Worm (Caenorhabditis elegans) whole organism, late embryonic: ENCODE measurements around the gene C25F9.2.

Experiments
- C08G9.2 ChIP-seq: sonication (generic microtip); optimal IDR thresholded peaks from 2 replicates; lab custom pipeline; 2016; ENCODE audit warnings: mild to moderate bottlenecking, missing genetic modification characterization, moderate library complexity, missing compliant biosample characterization
- C38D4.7 ChIP-seq: fragments of 200-800 bp; sonication (Bioruptor generic); optimal IDR thresholded peaks from 2 replicates; lab custom pipeline; 2018; ENCODE audit warnings: mild to moderate bottlenecking, missing genetic modification characterization, moderate library complexity, missing compliant biosample characterization
- F13H6.1 ChIP-seq: sonication (generic microtip); optimal IDR thresholded peaks from 2 replicates; lab custom pipeline; 2016; ENCODE audit warnings: missing genetic modification characterization, missing compliant biosample characterization
- K02D7.2 ChIP-seq: sonication (generic microtip); optimal IDR thresholded peaks from 2 replicates; lab custom pipeline; 2017; ENCODE audit warnings: mild to moderate bottlenecking, missing genetic modification characterization, missing compliant biosample characterization
- T23F11.4 ChIP-seq: fragments of 200-800 bp; sonication (Bioruptor generic); optimal IDR thresholded peaks from 2 replicates; lab custom pipeline; 2018; ENCODE audit warnings: mild to moderate bottlenecking, missing genetic modification characterization, missing compliant biosample characterization
- Y22D7AL.16 ChIP-seq: sonication (generic microtip); optimal IDR thresholded peaks from 2 replicates; lab custom pipeline; 2016; ENCODE audit warnings: missing genetic modification characterization, missing compliant biosample characterization
- ceh-14 ChIP-seq: sonication (generic microtip); optimal IDR thresholded peaks from 2 replicates; lab custom pipeline; 2016; ENCODE audit warnings: missing genotype, missing genetic modification characterization, missing compliant biosample characterization
- ceh-19 ChIP-seq: fragments of 200-800 bp; sonication (Bioruptor generic); optimal IDR thresholded peaks from 2 replicates; lab custom pipeline; 2018; ENCODE audit warnings: mild to moderate bottlenecking, missing genetic modification characterization, missing compliant biosample characterization
- ceh-2 ChIP-seq: sonication (generic microtip); optimal IDR thresholded peaks from 2 replicates; lab custom pipeline; 2016; ENCODE audit warnings: missing genotype, missing genetic modification characterization, missing compliant biosample characterization
- ceh-22 ChIP-seq: sonication (generic microtip); optimal IDR thresholded peaks from 2 replicates; lab custom pipeline; 2017; ENCODE audit warnings: missing biosample characterization, missing genetic modification characterization
- ceh-31 ChIP-seq: sonication (generic microtip); optimal IDR thresholded peaks from 2 replicates; lab custom pipeline; 2016; ENCODE audit warnings: missing genetic modification characterization, missing compliant biosample characterization
- ceh-34 ChIP-seq: sonication (generic microtip); optimal IDR thresholded peaks from 2 replicates; lab custom pipeline; 2016; ENCODE audit warnings: mild to moderate bottlenecking, missing genetic modification characterization, missing compliant biosample characterization
- ceh-48 ChIP-seq: sonication (generic microtip); optimal IDR thresholded peaks from 2 replicates; lab custom pipeline; 2016; ENCODE audit warnings: missing genetic modification characterization, inconsistent platforms, missing compliant biosample characterization
- ceh-6 ChIP-seq: fragments of 200-800 bp; sonication (Bioruptor generic); optimal IDR thresholded peaks from 2 replicates; lab custom pipeline; 2018; ENCODE audit warnings: mild to moderate bottlenecking, missing genetic modification characterization, missing compliant biosample characterization
- dmd-4 ChIP-seq: sonication (generic microtip); optimal IDR thresholded peaks from 2 replicates; lab custom pipeline; 2016; ENCODE audit warnings: borderline replicate concordance, missing genetic modification characterization, missing compliant biosample characterization
- dve-1 ChIP-seq: sonication (generic microtip); optimal IDR thresholded peaks from 2 replicates; lab custom pipeline; 2017; ENCODE audit warnings: antibody characterized with exemption, mild to moderate bottlenecking, missing genetic modification characterization, missing compliant biosample characterization
- elt-2 ChIP-seq: sonication (generic microtip); optimal IDR thresholded peaks from 2 replicates; lab custom pipeline; 2016; ENCODE audit warnings: missing genetic modification reagents, missing genetic modification characterization, missing compliant biosample characterization
- ets-4 ChIP-seq: sonication (generic microtip); optimal IDR thresholded peaks from 2 replicates; lab custom pipeline; 2016; ENCODE audit warnings: missing genetic modification characterization, missing compliant biosample characterization
- eyg-1 ChIP-seq: sonication (generic microtip); optimal IDR thresholded peaks from 2 replicates; lab custom pipeline; 2016; ENCODE audit warnings: missing genotype, missing genetic modification characterization, missing compliant biosample characterization
- gmeb-2 ChIP-seq: sonication (generic microtip); optimal IDR thresholded peaks from 2 replicates; lab custom pipeline; 2016; ENCODE audit warnings: missing genetic modification characterization, inconsistent platforms, missing compliant biosample characterization
- hlh-13 ChIP-seq: fragments of 200-800 bp; sonication (Bioruptor generic); optimal IDR thresholded peaks from 2 replicates; lab custom pipeline; 2018; ENCODE audit warnings: mild to moderate bottlenecking, missing genetic modification characterization, missing compliant biosample characterization
- hlh-30 ChIP-seq: sonication (generic microtip); optimal IDR thresholded peaks from 2 replicates; lab custom pipeline; 2017; ENCODE audit warnings: antibody characterized with exemption, missing genetic modification characterization, missing compliant biosample characterization; ENCODE audit not compliant: insufficient read depth
- hlh-6 ChIP-seq: sonication (generic microtip); optimal IDR thresholded peaks from 2 replicates; lab custom pipeline; 2016; ENCODE audit warnings: missing genotype, missing genetic modification characterization, missing compliant biosample characterization
- hlh-8 ChIP-seq: sonication (generic microtip); optimal IDR thresholded peaks from 2 replicates; lab custom pipeline; 2016; ENCODE audit warnings: missing genotype, missing genetic modification characterization, missing compliant biosample characterization
- lim-6 ChIP-seq: sonication (generic microtip); optimal IDR thresholded peaks from 2 replicates; lab custom pipeline; 2016; ENCODE audit warnings: missing genetic modification characterization, missing compliant biosample characterization
- madf-2 ChIP-seq: sonication (generic microtip); optimal IDR thresholded peaks from 2 replicates; lab custom pipeline; 2017; ENCODE audit warnings: missing genetic modification characterization, missing compliant biosample characterization
- npax-4 ChIP-seq: sonication (generic microtip); optimal IDR thresholded peaks from 2 replicates; lab custom pipeline; 2016; ENCODE audit warnings: missing genetic modification characterization, missing compliant biosample characterization
- pag-3 ChIP-seq: sonication (generic microtip); optimal IDR thresholded peaks from 2 replicates; lab custom pipeline; 2016; ENCODE audit warnings: missing compliant biosample characterization, missing genetic modification characterization, borderline replicate concordance
- pax-1 ChIP-seq: fragments of 150-350 bp; optimal IDR thresholded peaks from 2 replicates; lab custom pipeline; 2014; ENCODE audit warnings: missing biosample characterization, missing genetic modification characterization
- pha-4 ChIP-seq: fragments of 150-350 bp; optimal IDR thresholded peaks from 2 replicates; lab custom pipeline; 2018; ENCODE audit warnings: missing biosample characterization, missing genetic modification reagents, missing genetic modification characterization
- ref-2 ChIP-seq: sonication (generic microtip); optimal IDR thresholded peaks from 2 replicates; lab custom pipeline; 2016; ENCODE audit warnings: missing genetic modification characterization, missing compliant biosample characterization
- rnt-1 ChIP-seq: sonication (generic microtip); optimal IDR thresholded peaks from 2 replicates; lab custom pipeline; 2016; ENCODE audit warnings: missing genetic modification characterization, missing compliant biosample characterization
- sox-4 ChIP-seq: sonication (generic microtip); optimal IDR thresholded peaks from 2 replicates; lab custom pipeline; 2017; ENCODE audit warnings: mild to moderate bottlenecking, missing genetic modification characterization, inconsistent platforms, missing compliant biosample characterization
- tbx-7 ChIP-seq: sonication (generic microtip); optimal IDR thresholded peaks from 2 replicates; lab custom pipeline; 2016; ENCODE audit warnings: missing genotype, missing genetic modification characterization, missing compliant biosample characterization
- ttx-3 ChIP-seq: sonication (generic microtip); optimal IDR thresholded peaks from 2 replicates; lab custom pipeline; 2016; ENCODE audit warnings: missing genetic modification reagents, missing genetic modification characterization, missing compliant biosample characterization
- unc-3 ChIP-seq, 2 experiments: fragments of 200-800 bp in 1 of 2; sonication (Bioruptor generic) in 1 of 2; sonication (generic microtip) in 1 of 2; conservative IDR thresholded peaks in 1 of 2; optimal IDR thresholded peaks in 1 of 2; 2 replicates each; pipeline versions ENCODE4 v1.3.6 to Lab custom; 2016 to 2022; ENCODE audit warnings: missing compliant biosample characterization in 2 of 2, missing genetic modification characterization in 2 of 2, missing genetic modification reagents in 1 of 2
- unc-86 ChIP-seq: sonication (generic microtip); optimal IDR thresholded peaks from 2 replicates; lab custom pipeline; 2016; ENCODE audit warnings: missing genetic modification characterization, missing compliant biosample characterization
- zip-5 ChIP-seq: sonication (generic microtip); optimal IDR thresholded peaks from 2 replicates; lab custom pipeline; 2016; ENCODE audit warnings: missing genetic modification characterization, missing compliant biosample characterization

C25F9.2 gene

ce11 chrV:19428097-19428496 lies 6.8 kb downstream of the C25F9.2 start:
- TF ChIP-seq ceh-31 (tag; lab: Kevin White, UChicago) (no peak), npax-4 (tag; lab: Kevin White, UChicago) (no peak), F13H6.1 (tag; lab: Kevin White, UChicago) (no peak), ceh-22 (tag; lab: Kevin White, UChicago) (no peak), K02D7.2 (tag; lab: Kevin White, UChicago) (no peak), ceh-14 (tag; lab: Kevin White, UChicago) (no peak), rnt-1 (tag; lab: Kevin White, UChicago) (no peak), ttx-3 (tag; lab: Kevin White, UChicago) (no peak), ceh-48 (tag; lab: Kevin White, UChicago) (no peak), pag-3 (tag; lab: Kevin White, UChicago) (no peak), ceh-6 (no peak), ceh-2 (tag; lab: Kevin White, UChicago) (no peak)

ce11 chrV:19428936-19429335 lies 7.7 kb downstream of the C25F9.2 start:
- TF ChIP-seq pax-1 (no peak), C08G9.2 (tag; lab: Kevin White, UChicago) (no peak), zip-5 (tag; lab: Kevin White, UChicago) (no peak), lim-6 (no peak), sox-4 (no peak), hlh-8 (tag; lab: Kevin White, UChicago) (no peak), dve-1 (tag; lab: Kevin White, UChicago) (no peak)

ce11 chrV:19429605-19430004 lies 8.3 kb downstream of the C25F9.2 start:
- peak; percentile 80 for TF ChIP-seq rnt-1 (tag; lab: Kevin White, UChicago)
- no peak for TF ChIP-seq unc-3 (GFP tag; conservative IDR thresholded peaks at IDR 0.05; lab: Robert Waterston, UW)
- no peak for TF ChIP-seq unc-3 (tag; optimal IDR thresholded peaks at IDR 0.05; lab: Kevin White, UChicago)
- no peak for TF ChIP-seq madf-2
- no peak for TF ChIP-seq hlh-6 (tag; lab: Kevin White, UChicago)
- TF ChIP-seq ceh-14 (tag; lab: Kevin White, UChicago): no peak

- TF ChIP-seq C38D4.7 (GFP tag; lab: Kevin White, UChicago) (peak; percentile 45), ceh-31 (tag; lab: Kevin White, UChicago) (no peak), hlh-30 (peak; percentile 7), C08G9.2 (tag; lab: Kevin White, UChicago) (peak; percentile 21), ttx-3 (tag; lab: Kevin White, UChicago) (no peak), gmeb-2 (tag; lab: Kevin White, UChicago) (peak; percentile 23), unc-86 (no peak)
These were observed 9.2 kb downstream of the C25F9.2 start for ce11 chrV:19430351-19430913.

DNA sequence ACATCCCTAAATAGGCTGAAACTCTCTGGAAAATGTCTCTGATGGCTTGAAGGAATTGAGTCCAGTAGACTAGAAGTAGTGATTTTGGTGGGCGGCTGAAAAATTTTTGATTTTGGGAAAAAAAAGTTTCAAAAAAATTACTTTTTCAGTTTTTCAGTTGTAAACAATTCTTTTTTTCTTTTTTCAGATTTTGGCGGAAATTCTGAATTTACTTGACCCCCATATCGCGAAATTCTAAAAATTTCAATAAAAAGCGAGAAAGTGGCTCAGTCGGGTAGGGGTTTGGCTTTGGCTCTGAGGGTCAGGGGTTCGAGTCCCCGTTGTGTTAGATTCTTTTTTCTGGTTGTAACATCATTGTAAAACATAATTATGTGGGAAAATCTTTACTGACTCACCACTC lies 9.8 kb downstream of the C25F9.2 start, which contains the start of gene srw-85:
Gene srw-85, minus strand, starts transcription at position 101 of the 400 bp plus-strand sequence.
- TF ChIP-seq ceh-19 (GFP tag; lab: Kevin White, UChicago): no peak
- TF ChIP-seq Y22D7AL.16: no peak
- TF ChIP-seq ets-4: no peak
- TF ChIP-seq ceh-34: no peak
- no peak for TF ChIP-seq gmeb-2 (tag; lab: Kevin White, UChicago)
- TF ChIP-seq ceh-22 (tag; lab: Kevin White, UChicago): no peak
- no peak for TF ChIP-seq tbx-7 (tag; lab: Kevin White, UChicago)
- no peak for TF ChIP-seq hlh-13
- TF ChIP-seq pha-4 (tag; lab: Kevin White, UChicago): no peak
- no peak for TF ChIP-seq elt-2 (tag; lab: Kevin White, UChicago)
- no peak for TF ChIP-seq T23F11.4 (GFP tag; lab: Kevin White, UChicago)
- TF ChIP-seq dve-1 (tag; lab: Kevin White, UChicago): no peak
- TF ChIP-seq C38D4.7 (GFP tag; lab: Kevin White, UChicago): no peak
- TF ChIP-seq dmd-4: no peak
- no peak for TF ChIP-seq sox-4
- no peak for TF ChIP-seq ref-2 (tag; lab: Kevin White, UChicago)
- no peak for TF ChIP-seq eyg-1 (tag; lab: Kevin White, UChicago)
